Worm (Caenorhabditis elegans) whole organism, L4 larva: ENCODE measurements around the gene C43C3.4.

Experiments
- F26F4.8 ChIP-seq: fragments of 200-800 bp; sonication (Bioruptor generic); conservative IDR thresholded peaks from 2 replicates; pipeline ENCODE4 v1.3.6; 2022; ENCODE audit warnings: missing genetic modification characterization, missing compliant biosample characterization
- F37D6.2 ChIP-seq: sonication (generic microtip); optimal IDR thresholded peaks from 2 replicates; lab custom pipeline; 2016; ENCODE audit warnings: mild to moderate bottlenecking, missing genetic modification characterization, missing compliant biosample characterization
- F44E2.7 ChIP-seq: fragments of 200-800 bp; sonication (Bioruptor generic); IDR thresholded peaks from 2 replicates; pipeline ENCODE4 v2.1.2; 2022; ENCODE audit warnings: missing genetic modification characterization, missing compliant biosample characterization
- F49E8.2 ChIP-seq: sonication (generic microtip); optimal IDR thresholded peaks from 2 replicates; lab custom pipeline; 2016; ENCODE audit warnings: missing compliant biosample characterization, mild to moderate bottlenecking, missing genetic modification characterization, borderline replicate concordance
- T26A8.4 ChIP-seq: fragments of 200-800 bp; sonication (Bioruptor generic); IDR thresholded peaks from 2 replicates; pipeline ENCODE4 v1.3.6; 2022; ENCODE audit warnings: missing genetic modification characterization, missing compliant biosample characterization
- Y5F2A.4 ChIP-seq: fragments of 200-800 bp; sonication (Bioruptor generic); optimal IDR thresholded peaks from 2 replicates; lab custom pipeline; 2018; ENCODE audit warnings: mild to moderate bottlenecking, missing genetic modification characterization, missing compliant biosample characterization
- Y75B8A.6 ChIP-seq: fragments of 200-800 bp; sonication (Bioruptor generic); IDR thresholded peaks from 2 replicates; pipeline ENCODE4 v1.3.6; 2022; ENCODE audit warnings: missing genetic modification reagents, missing genetic modification characterization, missing compliant biosample characterization
- ama-1 ChIP-seq: fragments of 150-350 bp; optimal IDR thresholded peaks from 2 replicates; lab custom pipeline; 2014; ENCODE audit warnings: inconsistent platforms, mixed read lengths
- arid-1 ChIP-seq: fragments of 200-800 bp; sonication (Bioruptor generic); conservative IDR thresholded peaks from 2 replicates; pipeline ENCODE4 v1.3.6; 2022; ENCODE audit warnings: missing genetic modification reagents, missing genetic modification characterization, missing compliant biosample characterization
- attf-4 ChIP-seq: sonication (generic microtip); optimal IDR thresholded peaks from 3 replicates; lab custom pipeline; 2017; ENCODE audit warnings: missing biosample characterization, missing genetic modification characterization
- ceh-62 ChIP-seq: sonication (generic microtip); optimal IDR thresholded peaks from 2 replicates; lab custom pipeline; 2017; ENCODE audit warnings: missing biosample characterization, missing genetic modification characterization
- cey-2 ChIP-seq: sonication (generic microtip); optimal IDR thresholded peaks from 3 replicates; lab custom pipeline; 2017; ENCODE audit warnings: missing genetic modification characterization, mild to moderate bottlenecking, missing compliant biosample characterization, antibody characterized with exemption, borderline replicate concordance; ENCODE audit not compliant: insufficient read depth
- ctbp-1 ChIP-seq: fragments of 200-800 bp; sonication (Bioruptor generic); IDR thresholded peaks from 2 replicates; pipeline ENCODE4 v1.3.6; 2022; ENCODE audit warnings: missing genetic modification reagents, missing genetic modification characterization, missing compliant biosample characterization
- daf-12 ChIP-seq: fragments of 150-350 bp; optimal IDR thresholded peaks from 2 replicates; lab custom pipeline; 2014; ENCODE audit warnings: missing biosample characterization, missing genetic modification reagents, missing genetic modification characterization
- daf-19 ChIP-seq: fragments of 200-800 bp; sonication (Bioruptor generic); conservative IDR thresholded peaks from 2 replicates; pipeline ENCODE4 v1.3.6; 2022; ENCODE audit warnings: missing genetic modification characterization, missing compliant biosample characterization
- daf-8 ChIP-seq: fragments of 200-800 bp; sonication (Bioruptor generic); IDR thresholded peaks from 2 replicates; pipeline ENCODE4 v1.3.6; 2022; ENCODE audit warnings: missing genetic modification characterization, missing compliant biosample characterization
- dmd-6 ChIP-seq: fragments of 200-800 bp; sonication (Bioruptor generic); IDR thresholded peaks from 2 replicates; pipeline ENCODE4 v1.3.6; 2022; ENCODE audit warnings: missing genetic modification reagents, missing genetic modification characterization, missing compliant biosample characterization
- dmd-8 ChIP-seq: fragments of 200-800 bp; sonication (Bioruptor generic); IDR thresholded peaks from 2 replicates; pipeline ENCODE4 v1.3.6; 2022; ENCODE audit warnings: missing genetic modification characterization, missing compliant biosample characterization
- dmd-9 ChIP-seq: fragments of 200-800 bp; sonication (Bioruptor generic); IDR thresholded peaks from 2 replicates; pipeline ENCODE4 v1.3.6; 2022; ENCODE audit warnings: missing genetic modification reagents, missing genetic modification characterization, missing compliant biosample characterization
- gei-8 ChIP-seq: fragments of 200-800 bp; sonication (Bioruptor generic); optimal IDR thresholded peaks from 2 replicates; lab custom pipeline; 2018; ENCODE audit warnings: mild to moderate bottlenecking, missing genetic modification characterization, missing compliant biosample characterization
- hmg-1.1 ChIP-seq: fragments of 200-800 bp; sonication (Bioruptor generic); IDR thresholded peaks from 2 replicates; pipeline ENCODE4 v1.3.6; 2022; ENCODE audit warnings: missing genetic modification reagents, missing genetic modification characterization, missing compliant biosample characterization
- jun-1 ChIP-seq: fragments of 150-350 bp; optimal IDR thresholded peaks from 2 replicates; lab custom pipeline; 2014; ENCODE audit warnings: missing biosample characterization, missing genetic modification reagents, missing genetic modification characterization
- lim-7 ChIP-seq: fragments of 200-800 bp; sonication (Bioruptor generic); IDR thresholded peaks from 2 replicates; pipeline ENCODE4 v1.3.6; 2022; ENCODE audit warnings: missing genetic modification characterization, missing compliant biosample characterization
- lin-1 ChIP-seq: fragments of 200-800 bp; sonication (Bioruptor generic); IDR thresholded peaks from 2 replicates; pipeline ENCODE4 v1.3.6; 2022; ENCODE audit warnings: missing genetic modification reagents, missing genetic modification characterization, missing compliant biosample characterization
- lin-15B ChIP-seq: fragments of 150-350 bp; sonication (generic microtip); optimal IDR thresholded peaks from 3 replicates; lab custom pipeline; 2014; ENCODE audit warnings: missing biosample characterization, missing genetic modification characterization
- madf-9 ChIP-seq: fragments of 200-800 bp; sonication (Bioruptor generic); conservative IDR thresholded peaks from 2 replicates; pipeline ENCODE4 v1.3.6; 2022; ENCODE audit warnings: missing genetic modification reagents, missing genetic modification characterization, missing compliant biosample characterization
- mdl-1 ChIP-seq, 2 experiments: fragments of 150-350 bp in 1 of 2; sonication (generic microtip) in 1 of 2; optimal IDR thresholded peaks; 2 replicates each; lab custom pipeline; 2014 to 2017; ENCODE audit warnings: missing biosample characterization in 2 of 2, missing genetic modification characterization in 2 of 2
- mdt-29 ChIP-seq: fragments of 200-800 bp; sonication (Bioruptor generic); IDR thresholded peaks from 2 replicates; pipeline ENCODE4 v1.3.6; 2022; ENCODE audit warnings: missing genetic modification reagents, missing genetic modification characterization, missing compliant biosample characterization
- nhr-10 ChIP-seq: fragments of 150-350 bp; optimal IDR thresholded peaks from 2 replicates; lab custom pipeline; 2014; ENCODE audit warnings: missing biosample characterization, missing genetic modification characterization
- nhr-102 ChIP-seq: sonication (generic microtip); optimal IDR thresholded peaks from 2 replicates; lab custom pipeline; 2016; ENCODE audit warnings: mild to moderate bottlenecking, missing genetic modification characterization, moderate library complexity, missing compliant biosample characterization
- nhr-11 ChIP-seq: fragments of 150-350 bp; optimal IDR thresholded peaks from 2 replicates; lab custom pipeline; 2014; ENCODE audit warnings: missing biosample characterization, missing genetic modification characterization
- nhr-111 ChIP-seq: fragments of 200-800 bp; sonication (Bioruptor generic); optimal IDR thresholded peaks from 2 replicates; lab custom pipeline; 2018; ENCODE audit warnings: mild to moderate bottlenecking, missing genetic modification characterization, missing compliant biosample characterization
- nhr-28 ChIP-seq: fragments of 150-350 bp; optimal IDR thresholded peaks from 2 replicates; lab custom pipeline; 2014; ENCODE audit warnings: missing biosample characterization, missing genetic modification characterization
- nhr-41 ChIP-seq: fragments of 200-800 bp; sonication (Bioruptor generic); IDR thresholded peaks from 2 replicates; pipeline ENCODE4 v1.3.6; 2022; ENCODE audit warnings: missing genetic modification reagents, missing genetic modification characterization, missing compliant biosample characterization
- nhr-42 ChIP-seq: fragments of 200-800 bp; sonication (Bioruptor generic); IDR thresholded peaks from 2 replicates; pipeline ENCODE4 v1.3.6; 2022; ENCODE audit warnings: missing genetic modification characterization, missing compliant biosample characterization
- nhr-6 ChIP-seq: fragments of 150-350 bp; optimal IDR thresholded peaks from 2 replicates; lab custom pipeline; 2014; ENCODE audit warnings: missing biosample characterization, missing genetic modification characterization
- nhr-76 ChIP-seq: fragments of 150-350 bp; optimal IDR thresholded peaks from 2 replicates; lab custom pipeline; 2014; ENCODE audit warnings: missing biosample characterization, missing genetic modification characterization
- nhr-77 ChIP-seq: fragments of 150-350 bp; optimal IDR thresholded peaks from 2 replicates; lab custom pipeline; 2014; ENCODE audit warnings: missing biosample characterization, missing genetic modification characterization
- pha-4 ChIP-seq, 2 experiments: fragments of 150-350 bp in 1 of 2; fragments of 200-800 bp in 1 of 2; sonication (Bioruptor generic) in 1 of 2; IDR thresholded peaks in 1 of 2; optimal IDR thresholded peaks in 1 of 2; 2 replicates each; pipeline versions ENCODE4 v1.3.6 to Lab custom; 2014 to 2022; ENCODE audit warnings: missing genetic modification characterization in 2 of 2, missing genetic modification reagents in 2 of 2, missing biosample characterization in 1 of 2, missing compliant biosample characterization in 1 of 2
- php-3 ChIP-seq: fragments of 200-800 bp; sonication (Bioruptor generic); IDR thresholded peaks from 2 replicates; pipeline ENCODE4 v1.3.6; 2022; ENCODE audit warnings: missing genetic modification reagents, missing genetic modification characterization, missing compliant biosample characterization
- rbr-2 ChIP-seq: sonication (generic microtip); optimal IDR thresholded peaks from 2 replicates; lab custom pipeline; 2016; ENCODE audit warnings: missing genotype, missing genetic modification characterization, missing compliant biosample characterization
- set-16 ChIP-seq: fragments of 200-800 bp; sonication (Bioruptor generic); IDR thresholded peaks from 2 replicates; pipeline ENCODE4 v1.3.6; 2022; ENCODE audit warnings: missing genetic modification reagents, missing genetic modification characterization, missing compliant biosample characterization
- spr-1 ChIP-seq: sonication (generic microtip); optimal IDR thresholded peaks from 2 replicates; lab custom pipeline; 2016; ENCODE audit warnings: mild to moderate bottlenecking, missing genetic modification characterization, missing compliant biosample characterization
- spr-3 ChIP-seq: fragments of 200-800 bp; sonication (Bioruptor generic); optimal IDR thresholded peaks from 2 replicates; lab custom pipeline; 2018; ENCODE audit warnings: mild to moderate bottlenecking, missing genetic modification characterization, missing compliant biosample characterization
- tag-97 ChIP-seq: fragments of 200-800 bp; sonication (Bioruptor generic); IDR thresholded peaks from 2 replicates; pipeline ENCODE4 v1.3.6; 2022; ENCODE audit warnings: missing genetic modification characterization, missing compliant biosample characterization
- unc-130 ChIP-seq: sonication (generic microtip); optimal IDR thresholded peaks from 2 replicates; lab custom pipeline; 2016; ENCODE audit warnings: missing genetic modification reagents, missing genetic modification characterization, missing compliant biosample characterization
- vab-7 ChIP-seq: fragments of 200-800 bp; sonication (Bioruptor generic); IDR thresholded peaks from 2 replicates; pipeline ENCODE4 v1.3.6; 2022; ENCODE audit warnings: missing genetic modification reagents, missing genetic modification characterization, missing compliant biosample characterization
- zag-1 ChIP-seq: fragments of 150-350 bp; optimal IDR thresholded peaks from 2 replicates; lab custom pipeline; 2014; ENCODE audit warnings: missing biosample characterization, missing genetic modification characterization
- zfp-3 ChIP-seq: fragments of 200-800 bp; sonication (Bioruptor generic); conservative IDR thresholded peaks from 2 replicates; pipeline ENCODE4 v1.3.6; 2022; ENCODE audit warnings: missing genetic modification reagents, missing genetic modification characterization, missing compliant biosample characterization
- zip-2 ChIP-seq: fragments of 150-350 bp; optimal IDR thresholded peaks from 2 replicates; lab custom pipeline; 2014; ENCODE audit warnings: missing biosample characterization, missing genetic modification characterization
- ztf-11 ChIP-seq: fragments of 150-350 bp; optimal IDR thresholded peaks from 2 replicates; lab custom pipeline; 2014; ENCODE audit warnings: missing biosample characterization, missing genetic modification characterization
- ztf-7 ChIP-seq: fragments of 150-350 bp; optimal IDR thresholded peaks from 2 replicates; lab custom pipeline; 2014; ENCODE audit warnings: missing biosample characterization, missing genetic modification characterization

Gene C43C3.4

DNA sequence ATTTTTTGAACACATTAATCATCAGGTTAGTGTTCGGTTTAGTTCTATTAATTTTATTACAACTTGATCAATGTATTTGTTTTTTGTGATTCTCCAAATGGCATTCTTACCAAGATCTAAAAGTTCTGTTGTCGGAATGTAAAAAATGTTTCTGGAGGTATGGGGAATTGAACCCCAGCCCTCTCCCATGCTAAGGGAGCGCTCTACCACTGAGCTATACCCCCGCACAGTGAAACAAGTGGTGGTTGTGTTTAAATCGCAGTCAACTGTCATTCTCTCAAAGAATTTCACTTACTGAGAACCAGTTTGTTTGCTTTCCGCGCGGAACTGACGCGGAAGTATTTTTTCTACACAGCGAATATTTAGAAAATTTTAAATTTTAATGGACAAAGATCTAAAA is 37.0 kb downstream of the C43C3.4 start (continued):
- TF ChIP-seq F44E2.7 (GFP tag; lab: Robert Waterston, UW) = peak; percentile 76; the same call in 1 of the 2 replicates
- TF ChIP-seq daf-12 (tag; lab: Kevin White, UChicago) = no peak
- TF ChIP-seq nhr-77 (tag; lab: Kevin White, UChicago) = no peak
- peak; percentile 85 for TF ChIP-seq vab-7 (GFP tag; lab: Robert Waterston, UW)
- peak; percentile 73 for TF ChIP-seq spr-1 (tag; lab: Kevin White, UChicago)
- no peak for TF ChIP-seq nhr-6
- TF ChIP-seq Y75B8A.6 = peak; percentile 71; the same call in 1 of the 2 replicates
- no peak for TF ChIP-seq nhr-76 (tag; lab: Kevin White, UChicago)
- TF ChIP-seq cey-2 (tag; lab: Kevin White, UChicago) = no peak
- 0 out of 2 replicates have a peak, but pooled peaks have one; percentile 65 for TF ChIP-seq tag-97 (GFP tag; lab: Robert Waterston, UW)
- peak; percentile 85 for TF ChIP-seq arid-1 (GFP tag; lab: Robert Waterston, UW)
- peak; percentile 86 for TF ChIP-seq T26A8.4 (GFP tag; lab: Robert Waterston, UW)
- TF ChIP-seq daf-8 (GFP tag; lab: Robert Waterston, UW) = no peak
- TF ChIP-seq unc-130 (GFP tag; lab: Kevin White, UChicago) = peak; percentile 30
- TF ChIP-seq F49E8.2 (tag; lab: Kevin White, UChicago) = peak; percentile 64
- TF ChIP-seq lin-1 (GFP tag; lab: Robert Waterston, UW) = peak; percentile 81
- peak; percentile 87 for TF ChIP-seq daf-19 (GFP tag; lab: Robert Waterston, UW)
- TF ChIP-seq jun-1 (tag; lab: Kevin White, UChicago) = no peak
- TF ChIP-seq nhr-28 (tag; lab: Kevin White, UChicago) = no peak
- TF ChIP-seq ztf-11 (tag; lab: Kevin White, UChicago) = no peak
- TF ChIP-seq F37D6.2 = peak; percentile 32
- TF ChIP-seq rbr-2 (tag; lab: Kevin White, UChicago) = peak; percentile 58
- peak; percentile 87 for TF ChIP-seq hmg-1.1 (GFP tag; lab: Robert Waterston, UW)
- TF ChIP-seq attf-4 = no peak
- TF ChIP-seq php-3 (GFP tag; lab: Robert Waterston, UW) = peak; percentile 75
- TF ChIP-seq mdl-1 (tag; optimal IDR thresholded peaks at IDR 0.05; lab: Kevin White, UChicago) = no peak
- no peak for TF ChIP-seq ceh-62 (tag; lab: Kevin White, UChicago)
- TF ChIP-seq set-16 (GFP tag; lab: Robert Waterston, UW) = no peak
- TF ChIP-seq gei-8 (GFP tag; lab: Kevin White, UChicago) = peak; percentile 58
- peak; percentile 89 for TF ChIP-seq nhr-42 (GFP tag; lab: Robert Waterston, UW)
- TF ChIP-seq ama-1 (lab: Kevin White, UChicago) = no peak
- peak; percentile 73 for TF ChIP-seq nhr-102 (tag; lab: Kevin White, UChicago)
- TF ChIP-seq zfp-3 (GFP tag; lab: Robert Waterston, UW) = no peak
- TF ChIP-seq zip-2 = peak; percentile 48
- TF ChIP-seq pha-4 (GFP tag; IDR thresholded peaks at IDR 0.05; lab: Robert Waterston, UW) = peak; percentile 94
- TF ChIP-seq pha-4 (tag; optimal IDR thresholded peaks at IDR 0.05; lab: Kevin White, UChicago) = no peak
- TF ChIP-seq ztf-7 (tag; lab: Kevin White, UChicago) = peak; percentile 27
- TF ChIP-seq nhr-11 (tag; lab: Kevin White, UChicago) = no peak
- no peak for TF ChIP-seq lin-15B (tag; lab: Kevin White, UChicago)
- peak; percentile 29 for TF ChIP-seq dmd-6 (GFP tag; lab: Robert Waterston, UW)
- peak; percentile 95 for TF ChIP-seq lim-7 (GFP tag; lab: Robert Waterston, UW)
- no peak for TF ChIP-seq nhr-10 (tag; lab: Kevin White, UChicago)
- peak; percentile 73 for TF ChIP-seq Y5F2A.4
- peak; percentile 94 for TF ChIP-seq dmd-8 (GFP tag; lab: Robert Waterston, UW)
- TF ChIP-seq spr-3 = peak; percentile 63
- no peak for TF ChIP-seq zag-1 (tag; lab: Kevin White, UChicago)
- peak; percentile 79 for TF ChIP-seq ctbp-1 (GFP tag; lab: Robert Waterston, UW)
- TF ChIP-seq madf-9 = peak; percentile 83
- peak; percentile 73 for TF ChIP-seq nhr-111 (GFP tag; lab: Kevin White, UChicago)
- TF ChIP-seq F26F4.8 (GFP tag; lab: Robert Waterston, UW) = peak; percentile 95
- TF ChIP-seq dmd-9 (GFP tag; lab: Robert Waterston, UW) = peak; percentile 68; the same call in 1 of the 2 replicates
- TF ChIP-seq mdt-29 (GFP tag; lab: Robert Waterston, UW) = peak; percentile 72; the same call in 1 of the 2 replicates
- peak; percentile 79 for TF ChIP-seq nhr-41
